Fruit fly (Drosophila melanogaster): ENCODE results near the gene CG10479.
A peak's percentile ranks its signal among the peaks of the same experiment; 100 is the strongest.

Gene CG10479

DNA sequence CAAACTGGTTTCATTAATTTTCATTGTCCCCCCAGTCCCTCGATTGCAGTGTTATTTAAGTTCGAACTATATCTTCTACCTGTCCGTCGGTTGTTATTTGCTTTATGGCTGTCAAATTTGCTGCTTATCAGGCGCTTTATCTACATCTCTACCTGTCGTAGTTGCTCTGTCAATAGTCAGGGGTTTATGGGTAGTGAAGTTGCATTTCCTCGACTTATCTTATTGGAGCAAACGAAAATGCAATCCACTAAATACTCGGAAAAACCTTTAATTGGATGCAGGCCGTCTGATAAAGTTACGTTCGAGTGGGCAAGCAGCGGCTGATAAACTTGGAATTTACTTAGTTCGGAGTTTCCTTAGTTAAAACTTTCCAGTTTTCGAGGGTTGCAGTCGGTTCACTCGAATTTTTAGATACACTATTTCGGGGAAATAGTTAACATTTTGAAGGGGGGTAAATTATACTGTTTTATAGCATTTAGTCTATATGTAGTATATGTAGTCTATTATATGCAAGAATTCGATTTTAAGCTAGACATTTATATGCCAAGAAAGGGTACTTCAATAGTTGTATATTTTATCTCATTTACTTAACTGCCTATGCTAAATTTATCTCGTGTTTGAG, 28.6 kb downstream of the CG10479 start:
- TF ChIP-seq ci (GFP tag; IDR thresholded peaks at IDR 0.05) (peak; percentile 46; the same call in 1 of the 3 replicates), Sin3A (optimal IDR thresholded peaks at IDR 0.05) (no peak), CG3407 (GFP tag; optimal IDR thresholded peaks at IDR 0.05) (peak; percentile 21), CG12236 (GFP tag; optimal IDR thresholded peaks at IDR 0.05) (no peak), CG11696 (GFP tag; IDR thresholded peaks at IDR 0.05) (no peak), CG13894 (tag; optimal IDR thresholded peaks at IDR 0.05) (no peak), CG18262 (tag; optimal IDR thresholded peaks at IDR 0.05) (peak; percentile 9), kni (GFP tag; optimal IDR thresholded peaks at IDR 0.05) (peak; percentile 85), fu2 (GFP tag; optimal IDR thresholded peaks at IDR 0.05) (no peak), Dll (GFP tag; IDR thresholded peaks at IDR 0.05; ENCODE audit: partially characterized antibody) (no peak), twi (tag; optimal IDR thresholded peaks at IDR 0.05) (peak; percentile 9), wek (GFP tag; optimal IDR thresholded peaks at IDR 0.05) (peak; percentile 10), HLHmδ (GFP tag; optimal IDR thresholded peaks at IDR 0.05) (peak; percentile 4), Vsx1 (GFP tag; optimal IDR thresholded peaks at IDR 0.05) (peak; percentile 26), CG7745 (tag; optimal IDR thresholded peaks at IDR 0.05) (peak; percentile 76), CG8359 (GFP tag; optimal IDR thresholded peaks at IDR 0.05; ENCODE audit: borderline replicate concordance) (peak; percentile 9), CG15601 (tag; optimal IDR thresholded peaks at IDR 0.05) (peak; percentile 29), CG6689 (GFP tag; IDR thresholded peaks at IDR 0.05) (no peak), grn (GFP tag; optimal IDR thresholded peaks at IDR 0.05) (peak; percentile 97), MBD-R2 (GFP tag; IDR thresholded peaks at IDR 0.05) (no peak), zen2 (GFP tag; IDR thresholded peaks at IDR 0.05; ENCODE audit: partially characterized antibody) (no peak), CG33557 (GFP tag; optimal IDR thresholded peaks at IDR 0.05) (peak; percentile 49), Eip74EF (GFP tag; optimal IDR thresholded peaks at IDR 0.05) (no peak), CG2202 (tag; optimal IDR thresholded peaks at IDR 0.05) (peak; percentile 34), crp (GFP tag; optimal IDR thresholded peaks at IDR 0.05) (no peak), pb (GFP tag; optimal IDR thresholded peaks at IDR 0.05) (no peak), trem (tag; optimal IDR thresholded peaks at IDR 0.05) (no peak), dmrt11E (tag; optimal IDR thresholded peaks at IDR 0.05) (peak; percentile 5), Stat92E (GFP tag; optimal IDR thresholded peaks at IDR 0.05) (peak in 1 of 3 experiments; percentile 62), salm (tag; optimal IDR thresholded peaks at IDR 0.05) (peak; percentile 81), exex (tag; optimal IDR thresholded peaks at IDR 0.05) (peak; percentile 37), gt (GFP tag; IDR thresholded peaks at IDR 0.05) (no peak), sd (tag; optimal IDR thresholded peaks at IDR 0.05) (peak; percentile 57), CG14710 (tag; optimal IDR thresholded peaks at IDR 0.05) (peak; percentile 12), odd (GFP tag; optimal IDR thresholded peaks at IDR 0.05) (peak; percentile 42), nerfin-1 (tag; optimal IDR thresholded peaks at IDR 0.05) (peak; percentile 1), CG13775 (GFP tag; optimal IDR thresholded peaks at IDR 0.05) (no peak), insv (GFP tag; optimal IDR thresholded peaks at IDR 0.05) (no peak), CG15479 (GFP tag; optimal IDR thresholded peaks at IDR 0.05) (peak; percentile 14), Sry-β (GFP tag; optimal IDR thresholded peaks at IDR 0.05) (peak; percentile 15), sqz (GFP tag; optimal IDR thresholded peaks at IDR 0.05) (peak; percentile 3), fd64A (GFP tag; optimal IDR thresholded peaks at IDR 0.05) (peak; percentile 64), eve (GFP tag; optimal IDR thresholded peaks at IDR 0.05) (peak in 1 of 2 experiments; percentile 46), sens (GFP tag) (peak; percentile 64), Hr78 (GFP tag; optimal IDR thresholded peaks at IDR 0.05) (peak in 1 of 2 experiments; percentile 15), ATbp (GFP tag; optimal IDR thresholded peaks at IDR 0.05) (peak; percentile 27), D19A (tag; optimal IDR thresholded peaks at IDR 0.05) (peak; percentile 91)

Measured in whole organism, embryonic.